Fruit fly (Drosophila melanogaster) Kc167 (cell line): ENCODE data around the gene CG6125.

ENCODE experiments used
- insv ChIP-seq: fragments of >200 bp; optimal IDR thresholded peaks from 3 replicates; lab custom pipeline; 2018; ENCODE audit warnings: missing external identifiers
- psq ChIP-seq: fragments of >200 bp; optimal IDR thresholded peaks from 2 replicates; lab custom pipeline; 2017; ENCODE audit warnings: missing external identifiers
- ttk ChIP-seq: sonication (Bioruptor generic); optimal IDR thresholded peaks from 2 replicates; lab custom pipeline; 2017; ENCODE audit warnings: missing external identifiers

DNA sequence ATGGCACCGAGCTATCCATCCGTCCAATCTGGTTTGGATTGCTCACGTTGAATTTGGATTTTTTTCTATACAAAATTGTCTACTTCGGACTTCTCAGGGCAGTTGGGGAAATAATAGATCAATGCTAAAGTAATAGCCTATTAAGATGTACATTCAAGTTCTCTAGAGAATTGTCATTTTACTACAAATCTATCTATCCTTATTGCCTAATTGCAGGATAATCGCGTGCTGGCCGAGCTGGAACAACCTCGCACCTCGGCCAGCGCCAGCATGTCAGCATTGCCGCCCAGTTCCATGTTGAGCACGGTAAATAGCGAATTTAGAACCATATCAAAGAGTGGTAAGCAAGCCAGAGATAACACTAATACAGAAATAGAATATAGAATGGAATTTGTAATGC lies 24.0 kb downstream of the CG6125 start, which contains the start of gene h-cup:
- TF ChIP-seq psq (lab: Kevin White, UChicago) (no peak), ttk (lab: Kevin White, UChicago) (no peak), insv (lab: Kevin White, UChicago) (no peak)
